Worm (Caenorhabditis elegans) whole organism, L4/young adult: ENCODE results near the gene clec-29.

Experiments used
- W03F9.2 ChIP-seq: fragments of 150-350 bp; optimal IDR thresholded peaks from 2 replicates; lab custom pipeline; 2014; ENCODE audit warnings: missing biosample characterization, missing genetic modification characterization
- dao-5 ChIP-seq: sonication (generic microtip); optimal IDR thresholded peaks from 2 replicates; lab custom pipeline; 2016; ENCODE audit warnings: missing genotype, missing genetic modification characterization, moderate library complexity, missing compliant biosample characterization
- him-1 ChIP-seq: sonication (generic microtip); optimal IDR thresholded peaks from 2 replicates; lab custom pipeline; 2016; ENCODE audit warnings: missing genotype, missing genetic modification reagents, missing genetic modification characterization, missing compliant biosample characterization

Gene clec-29

DNA sequence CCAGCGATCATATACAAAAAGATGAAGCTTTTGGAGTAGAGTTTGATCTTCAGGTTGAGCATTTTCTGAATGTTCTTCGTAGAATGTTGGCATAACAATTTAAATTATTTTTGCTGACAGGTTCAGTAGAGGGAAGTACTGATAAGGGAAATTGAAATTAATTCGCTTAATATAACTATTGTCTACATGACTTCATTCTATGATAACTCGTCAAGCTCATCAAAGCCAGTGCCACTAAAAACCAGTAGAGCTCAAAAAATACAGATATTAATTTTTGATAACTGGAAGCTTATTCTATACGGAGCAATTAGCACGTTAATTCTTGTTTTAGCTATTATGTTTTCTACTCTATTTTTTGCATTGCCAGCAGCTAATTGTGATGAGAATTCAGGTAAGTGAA lies at the start of gene clec-29, which contains the start of gene clec-39:
Gene clec-29, minus strand, starts transcription at position 101 of the 400 bp plus-strand sequence.
Gene clec-39, plus strand, starts transcription at position 169 of the 400 bp plus-strand sequence.
- TF ChIP-seq W03F9.2 (tag; lab: Kevin White, UChicago) (no peak), dao-5 (tag; lab: Kevin White, UChicago) (no peak), him-1 (tag; lab: Kevin White, UChicago) (no peak)

DNA sequence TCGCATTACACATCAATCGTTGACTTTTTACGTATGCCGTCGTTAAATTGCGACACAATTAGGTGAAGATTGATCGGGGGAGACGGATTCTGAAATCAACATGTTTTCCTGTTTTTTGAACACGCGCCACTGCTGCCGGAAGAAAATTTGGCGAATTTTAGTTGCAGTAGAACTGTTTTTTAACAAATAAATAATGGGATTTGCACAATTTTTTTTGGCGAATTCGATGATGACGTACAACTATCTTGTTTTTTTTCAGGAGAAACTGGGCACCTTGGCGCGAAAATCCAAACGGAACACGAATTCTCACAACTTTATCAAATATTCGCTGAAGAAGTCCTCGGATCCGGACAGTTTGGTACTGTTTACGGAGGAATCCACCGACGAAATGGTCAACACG lies 47.0 kb upstream of the clec-29 start:
- TF ChIP-seq dao-5 (tag; lab: Kevin White, UChicago) (no peak), W03F9.2 (tag; lab: Kevin White, UChicago) (no peak)

DNA sequence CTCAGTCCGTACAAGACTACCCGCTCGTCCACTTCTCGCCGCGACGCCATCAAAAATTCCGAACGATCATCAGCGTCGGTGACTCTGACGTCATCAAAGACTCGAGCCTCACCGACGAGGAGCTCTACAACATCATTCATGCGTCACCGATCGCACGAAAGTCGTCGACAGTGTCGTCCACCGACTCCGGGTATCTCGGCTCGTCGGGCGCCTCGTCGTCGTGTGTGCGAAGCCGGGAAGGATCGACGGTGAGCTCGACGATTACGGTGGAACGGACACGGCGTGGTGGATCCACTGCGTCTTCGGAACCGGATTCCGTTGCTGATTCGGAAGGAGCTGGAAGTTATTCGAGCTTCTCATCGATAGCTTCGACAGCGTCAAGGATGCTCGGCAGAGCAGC lies 45.8 kb upstream of the clec-29 start:
- no peak for TF ChIP-seq dao-5 (tag; lab: Kevin White, UChicago)
- TF ChIP-seq him-1 (tag; lab: Kevin White, UChicago) = no peak

DNA sequence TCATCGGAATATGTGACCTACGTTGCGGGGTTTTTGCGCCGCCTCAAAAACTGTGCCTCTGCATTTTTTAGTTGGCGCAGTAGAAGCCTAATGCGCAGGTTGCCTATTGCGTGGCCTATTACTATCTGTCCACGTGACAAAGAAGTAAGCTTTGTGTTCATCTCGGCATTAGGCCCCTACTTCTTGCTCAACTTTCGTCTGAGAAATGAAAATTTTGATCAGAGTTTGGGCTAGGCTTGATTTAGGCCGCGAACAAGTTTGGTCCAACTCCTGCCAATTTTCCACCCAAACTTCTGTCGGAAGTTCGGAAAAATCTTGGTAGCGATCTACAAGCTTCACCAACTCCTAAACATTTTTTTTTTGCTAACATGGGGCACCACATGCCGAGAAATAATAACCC lies 43.0 kb upstream of the clec-29 start:
- no peak for TF ChIP-seq dao-5 (tag; lab: Kevin White, UChicago)
- TF ChIP-seq him-1 (tag; lab: Kevin White, UChicago) = no peak
- TF ChIP-seq W03F9.2 (tag; lab: Kevin White, UChicago) = no peak

DNA sequence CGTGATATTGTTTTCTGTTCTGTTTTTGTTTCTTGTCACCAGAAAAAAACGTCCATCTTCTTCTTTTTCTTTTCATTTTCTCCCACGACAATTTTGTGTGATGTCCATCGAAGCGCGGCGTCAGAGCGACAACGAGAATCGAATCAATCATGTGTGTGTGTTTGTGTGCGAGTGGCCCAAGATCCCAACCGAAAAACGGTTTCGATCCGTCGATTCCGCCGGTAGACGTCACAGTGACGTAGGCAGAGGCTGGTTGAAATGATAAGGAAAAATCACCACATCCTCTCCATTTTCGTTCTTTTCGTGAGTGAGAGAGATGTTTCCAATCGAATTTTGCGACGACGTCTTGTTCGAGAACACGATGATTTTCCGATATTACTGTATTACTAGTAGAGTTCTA lies 41.6 kb upstream of the clec-29 start:
- TF ChIP-seq him-1 (tag; lab: Kevin White, UChicago) (no peak), dao-5 (tag; lab: Kevin White, UChicago) (no peak), W03F9.2 (tag; lab: Kevin White, UChicago) (no peak)

DNA sequence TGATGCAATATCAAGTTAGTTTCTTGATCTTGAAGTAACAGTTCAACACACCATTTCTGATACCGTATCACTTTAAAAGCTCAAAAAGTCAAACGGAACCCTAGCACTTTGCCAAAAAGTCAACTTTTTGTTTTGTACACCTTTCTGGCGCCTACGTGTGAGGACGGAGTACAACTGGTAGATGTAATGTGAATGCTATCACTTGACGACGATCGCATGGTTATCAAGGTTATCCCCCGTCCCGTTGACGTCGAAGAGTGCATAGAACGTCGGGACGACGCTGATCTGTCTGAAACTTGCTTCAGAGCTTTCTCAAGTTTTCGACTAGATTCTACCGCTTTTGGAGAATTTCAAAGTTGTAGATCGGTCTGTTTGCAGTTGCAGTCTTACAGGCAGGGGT lies 41.0 kb upstream of the clec-29 start:
- TF ChIP-seq him-1 (tag; lab: Kevin White, UChicago) (no peak), W03F9.2 (tag; lab: Kevin White, UChicago) (no peak), dao-5 (tag; lab: Kevin White, UChicago) (no peak)

DNA sequence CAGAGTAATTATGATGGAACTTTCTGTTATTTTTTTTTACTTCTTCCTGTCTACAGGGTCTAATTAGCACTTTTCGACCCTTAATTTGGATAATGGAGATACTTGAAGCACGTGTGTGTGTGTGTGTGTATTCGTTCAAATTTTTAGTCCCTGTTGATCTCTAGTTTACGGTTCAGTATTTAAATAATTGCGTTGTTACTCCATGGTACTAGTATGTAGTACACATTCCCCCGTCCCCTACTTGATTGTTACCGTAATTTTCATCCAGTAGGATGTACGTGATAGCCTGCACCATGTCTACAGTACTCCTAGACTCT lies 40.2 kb upstream of the clec-29 start:
- TF ChIP-seq W03F9.2 (tag; lab: Kevin White, UChicago) = no peak
- no peak for TF ChIP-seq him-1 (tag; lab: Kevin White, UChicago)
- no peak for TF ChIP-seq dao-5 (tag; lab: Kevin White, UChicago)

DNA sequence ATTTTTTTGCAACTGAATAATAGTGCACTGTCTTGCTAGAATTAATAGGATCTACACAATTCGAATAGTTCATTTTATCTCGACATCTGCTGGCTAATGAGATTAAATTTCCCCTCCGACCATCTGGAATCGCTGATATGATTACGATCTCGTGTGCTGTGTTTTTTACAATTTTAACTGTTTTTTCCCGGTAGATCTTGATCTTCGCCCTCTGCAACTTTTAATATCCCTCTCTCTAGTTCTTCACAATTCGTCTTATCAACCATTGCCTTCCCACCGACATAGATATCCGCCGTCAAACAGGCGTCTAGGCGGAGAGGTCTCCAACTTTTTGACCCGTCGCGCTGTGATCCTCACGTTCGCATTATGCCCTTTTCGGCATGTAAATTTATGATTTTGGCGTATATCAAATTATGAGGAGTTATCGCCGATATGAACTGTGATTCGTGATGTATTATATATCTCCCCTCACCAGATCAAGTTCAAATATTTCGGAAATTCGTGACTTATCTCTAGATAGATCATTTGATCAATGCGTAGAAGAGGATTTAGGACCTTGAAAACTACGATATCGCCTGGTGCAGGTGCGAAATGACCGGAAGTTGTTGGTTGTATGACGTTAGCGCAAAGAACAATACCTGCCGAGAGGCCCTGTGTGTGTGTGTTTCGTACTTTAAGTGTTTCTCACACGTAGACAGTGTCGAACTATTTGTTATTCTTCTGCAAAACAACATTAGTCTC lies 39.7 kb upstream of the clec-29 start:
- no peak for TF ChIP-seq dao-5 (tag; lab: Kevin White, UChicago)
- TF ChIP-seq him-1 (tag; lab: Kevin White, UChicago) = no peak
- no peak for TF ChIP-seq W03F9.2 (tag; lab: Kevin White, UChicago)

DNA sequence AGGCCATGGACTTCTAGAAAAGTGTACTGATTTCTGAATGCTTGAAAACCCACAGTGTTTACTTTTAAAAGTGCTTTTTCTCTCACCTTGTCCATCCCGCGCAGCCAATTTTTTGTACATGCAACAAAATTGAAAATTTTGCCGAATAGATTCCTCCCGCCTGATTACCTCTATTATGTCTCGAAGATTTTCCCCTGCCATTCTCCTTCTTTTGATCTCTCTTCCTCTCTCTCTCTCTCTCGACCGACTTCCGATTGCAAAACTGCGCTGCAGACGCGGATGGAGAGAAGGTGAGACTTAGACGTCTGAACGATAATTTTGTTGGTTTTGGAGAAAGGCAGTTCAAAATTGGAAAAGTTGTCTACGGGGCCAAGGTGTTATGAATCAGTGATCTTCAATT lies 35.4 kb upstream of the clec-29 start:
- TF ChIP-seq dao-5 (tag; lab: Kevin White, UChicago) = no peak
- no peak for TF ChIP-seq him-1 (tag; lab: Kevin White, UChicago)
- no peak for TF ChIP-seq W03F9.2 (tag; lab: Kevin White, UChicago)

DNA sequence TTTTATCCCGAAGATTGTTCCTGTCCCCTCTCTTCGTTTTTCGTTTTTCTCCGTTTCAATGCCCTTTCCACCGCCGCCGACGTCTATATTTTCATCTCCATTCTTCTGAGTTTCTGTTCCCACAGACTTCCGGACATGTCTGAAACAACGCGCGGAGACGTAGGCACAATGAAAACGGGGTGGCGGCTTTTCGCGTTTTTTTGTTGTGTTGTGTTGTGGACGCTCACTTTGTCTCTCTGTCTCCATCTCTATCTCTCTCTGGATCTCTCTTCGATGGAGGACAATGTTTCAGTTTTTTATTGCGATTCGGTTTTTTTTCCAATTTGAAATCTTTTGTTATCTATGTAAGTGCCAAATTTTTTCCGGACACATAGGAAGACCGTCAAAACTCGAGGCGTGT lies 20.9 kb upstream of the clec-29 start:
- TF ChIP-seq W03F9.2 (tag; lab: Kevin White, UChicago) (no peak), dao-5 (tag; lab: Kevin White, UChicago) (no peak), him-1 (tag; lab: Kevin White, UChicago) (no peak)

DNA sequence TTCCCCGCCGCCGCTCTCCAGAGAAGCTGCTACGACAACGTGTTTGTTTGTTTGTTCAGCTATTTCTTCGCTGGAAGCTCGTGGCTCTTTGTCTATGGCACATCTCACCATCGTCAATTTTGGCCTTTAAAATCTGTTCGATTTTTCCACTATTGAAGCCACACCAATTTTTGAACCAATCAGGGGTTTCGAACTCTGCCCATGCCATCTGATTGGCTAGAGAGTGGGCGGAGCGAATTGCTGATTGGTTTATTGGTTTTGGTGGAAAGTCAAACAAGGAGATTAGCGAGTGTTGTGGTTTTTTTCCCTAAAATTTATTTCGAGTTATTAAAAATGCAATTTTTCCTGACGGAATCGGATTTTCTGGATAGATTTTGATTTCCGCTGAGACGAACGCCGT lies 17.2 kb upstream of the clec-29 start:
- TF ChIP-seq W03F9.2 (tag; lab: Kevin White, UChicago) (no peak), dao-5 (tag; lab: Kevin White, UChicago) (no peak), him-1 (tag; lab: Kevin White, UChicago) (no peak)

DNA sequence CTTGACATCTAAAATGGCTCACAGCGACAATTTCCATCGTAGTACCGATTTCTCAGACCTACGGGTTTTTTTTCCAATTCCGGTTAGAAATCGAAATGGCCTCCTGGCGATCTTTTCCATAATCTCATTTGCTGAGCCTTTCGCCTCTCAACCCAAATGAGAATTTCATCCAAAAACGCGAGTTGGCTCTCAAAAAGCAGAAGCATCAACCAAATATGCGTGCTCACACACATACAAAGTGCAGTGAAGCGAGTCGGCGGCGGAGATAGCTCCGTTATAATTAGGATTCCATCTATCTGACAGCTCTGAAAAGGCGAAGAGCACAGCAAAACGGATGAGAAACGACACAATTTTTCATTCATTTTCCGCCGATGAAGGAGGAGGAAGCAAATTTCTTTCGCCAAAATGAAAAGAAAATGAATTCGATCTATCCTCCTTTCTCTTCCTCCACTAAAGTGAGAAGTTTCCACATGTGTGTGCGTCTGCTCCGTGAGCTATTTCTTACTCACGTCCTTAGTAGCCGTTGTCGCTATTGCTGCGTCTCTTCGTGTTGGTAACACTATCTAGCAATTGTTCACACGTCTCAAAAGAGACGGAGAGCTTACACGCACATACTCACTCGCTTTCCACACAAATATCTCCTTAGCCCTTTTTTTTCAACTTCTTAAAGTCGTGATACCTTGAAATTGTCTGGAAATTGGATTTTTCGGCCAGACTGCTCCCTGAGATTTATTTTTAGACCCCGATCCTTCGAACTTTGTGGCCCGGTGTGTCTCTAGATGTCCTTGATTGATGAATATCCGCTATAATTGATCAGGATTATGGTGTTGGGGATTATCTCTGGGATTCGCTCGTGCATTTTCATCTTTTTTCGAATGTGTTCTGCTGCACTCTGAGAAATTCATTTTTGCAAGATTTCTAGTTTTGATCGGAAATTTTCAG lies 13.4 kb upstream of the clec-29 start:
- TF ChIP-seq dao-5 (tag; lab: Kevin White, UChicago) = no peak
- TF ChIP-seq him-1 (tag; lab: Kevin White, UChicago) = no peak
- TF ChIP-seq W03F9.2 (tag; lab: Kevin White, UChicago) = no peak

DNA sequence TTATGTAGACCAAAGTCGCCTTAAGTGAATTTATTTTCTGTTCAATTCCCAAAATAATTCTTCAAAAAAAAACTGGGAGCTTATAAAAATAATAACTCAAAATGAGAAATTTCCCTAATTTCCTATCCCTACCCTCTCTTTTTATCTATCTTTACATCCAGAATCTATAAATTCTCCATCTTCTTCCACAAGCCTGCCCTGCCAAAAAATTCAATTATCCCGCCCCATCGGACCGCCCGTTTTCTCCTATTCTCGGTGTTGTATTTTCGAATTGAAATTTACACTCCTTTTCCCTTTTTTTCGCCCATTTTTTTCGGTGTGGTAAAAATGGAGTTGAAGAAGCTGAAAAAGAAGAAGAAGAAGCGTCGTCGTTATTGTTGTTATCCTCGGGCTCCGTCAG lies 10.5 kb upstream of the clec-29 start:
- TF ChIP-seq him-1 (tag; lab: Kevin White, UChicago) (no peak), W03F9.2 (tag; lab: Kevin White, UChicago) (no peak), dao-5 (tag; lab: Kevin White, UChicago) (no peak)
